Worm (Caenorhabditis elegans) whole organism, late embryonic: Measurements from ENCODE around the gene K08C7.6.

Experiments used
- F13H6.1 ChIP-seq: sonication (generic microtip); optimal IDR thresholded peaks from 2 replicates; lab custom pipeline; 2016; ENCODE audit warnings: missing genetic modification characterization, missing compliant biosample characterization
- ceh-18 ChIP-seq: sonication (generic microtip); optimal IDR thresholded peaks from 2 replicates; lab custom pipeline; 2016; ENCODE audit warnings: missing genetic modification characterization, missing compliant biosample characterization
- dve-1 ChIP-seq: sonication (generic microtip); optimal IDR thresholded peaks from 2 replicates; lab custom pipeline; 2017; ENCODE audit warnings: antibody characterized with exemption, mild to moderate bottlenecking, missing genetic modification characterization, missing compliant biosample characterization
- nfya-1 ChIP-seq: sonication (generic microtip); optimal IDR thresholded peaks from 2 replicates; lab custom pipeline; 2017; ENCODE audit warnings: missing genetic modification characterization, mild to moderate bottlenecking, missing compliant biosample characterization, antibody characterized with exemption, moderate library complexity
- nhr-11 ChIP-seq: fragments of 150-350 bp; optimal IDR thresholded peaks from 2 replicates; lab custom pipeline; 2014; ENCODE audit warnings: missing biosample characterization, missing genetic modification characterization
- pat-9 ChIP-seq: fragments of 200-800 bp; sonication (Bioruptor generic); optimal IDR thresholded peaks from 2 replicates; lab custom pipeline; 2018; ENCODE audit warnings: mild to moderate bottlenecking, missing genetic modification characterization, moderate library complexity, missing compliant biosample characterization
- pha-4 ChIP-seq: fragments of 150-350 bp; optimal IDR thresholded peaks from 2 replicates; lab custom pipeline; 2018; ENCODE audit warnings: missing biosample characterization, missing genetic modification reagents, missing genetic modification characterization
- pros-1 ChIP-seq: fragments of 150-350 bp; optimal IDR thresholded peaks from 2 replicates; lab custom pipeline; 2014; ENCODE audit warnings: missing biosample characterization, missing genetic modification reagents, missing genetic modification characterization
- unc-86 ChIP-seq: sonication (generic microtip); optimal IDR thresholded peaks from 2 replicates; lab custom pipeline; 2016; ENCODE audit warnings: missing genetic modification characterization, missing compliant biosample characterization

- no peak for TF ChIP-seq pha-4 (tag; lab: Kevin White, UChicago)
- TF ChIP-seq F13H6.1 (tag; lab: Kevin White, UChicago): no peak
- no peak for TF ChIP-seq nfya-1 (tag; lab: Kevin White, UChicago)
- no peak for TF ChIP-seq pat-9 (tag; lab: Kevin White, UChicago)
- no peak for TF ChIP-seq pros-1
- no peak for TF ChIP-seq unc-86 (tag; lab: Kevin White, UChicago)
- TF ChIP-seq dve-1 (tag; lab: Kevin White, UChicago): no peak
- TF ChIP-seq nhr-11: no peak
- TF ChIP-seq ceh-18: no peak
These were observed 26.1 kb upstream of the K08C7.6 start, which contains the start of gene glb-21 for ce11 chrIV:10711729-10712128.
